Worm (Caenorhabditis elegans) whole organism, L3 larva: ENCODE results near the gene ceh-14.

Experiments
- ama-1 ChIP-seq: fragments of 150-350 bp; optimal IDR thresholded peaks from 2 replicates; lab custom pipeline; 2018
- nhr-77 ChIP-seq: fragments of 150-350 bp; optimal IDR thresholded peaks from 2 replicates; lab custom pipeline; 2014; ENCODE audit warnings: missing biosample characterization, missing genetic modification characterization
- ztf-4 ChIP-seq: fragments of 150-350 bp; optimal IDR thresholded peaks from 2 replicates; lab custom pipeline; 2014; ENCODE audit warnings: missing biosample characterization, missing genetic modification characterization

- TF ChIP-seq ama-1 = no peak
- no peak for TF ChIP-seq nhr-77 (tag; lab: Kevin White, UChicago)
- no peak for TF ChIP-seq ztf-4 (tag; lab: Kevin White, UChicago)
These were observed 46.8 kb downstream of the ceh-14 start, which contains the start of gene gly-12 for ce11 chrX:7485748-7486147.
